Fruit fly (Drosophila melanogaster) whole organism, embryonic: Measurements from ENCODE around the gene CG42449.

Source experiments
- B-H1 ChIP-seq: fragments of 200-800 bp; sonication (Bioruptor generic); IDR thresholded peaks from 3 replicates; pipeline ENCODE4 v1.3.6; 2022; ENCODE audit warnings: missing biosample characterization, missing genetic modification characterization
- BEAF-32 ChIP-seq: fragments of 200-800 bp; sonication (Bioruptor generic); optimal IDR thresholded peaks from 3 replicates; lab custom pipeline; 2017; ENCODE audit warnings: missing biosample characterization, missing genetic modification characterization, mild to moderate bottlenecking, moderate library complexity, missing genetic modification reagents
- CG10565 ChIP-seq: fragments of 200-800 bp; sonication (Bioruptor generic); optimal IDR thresholded peaks from 3 replicates; lab custom pipeline; 2016; ENCODE audit warnings: missing biosample characterization, mild to moderate bottlenecking, missing genetic modification characterization
- CG11093 ChIP-seq: fragments of 200-800 bp; sonication (Bioruptor generic); IDR thresholded peaks from 3 replicates; pipeline ENCODE4 v1.3.6; 2022; ENCODE audit warnings: missing biosample characterization, missing genetic modification characterization
- CG12659 ChIP-seq: fragments of 200-800 bp; sonication (Bioruptor generic); optimal IDR thresholded peaks from 3 replicates; lab custom pipeline; 2017; ENCODE audit warnings: mild to moderate bottlenecking, missing biosample characterization, missing genetic modification reagents, missing genetic modification characterization
- CG12769 ChIP-seq: fragments of 200-800 bp; sonication (Bioruptor generic); optimal IDR thresholded peaks from 2 replicates; lab custom pipeline; 2019; ENCODE audit warnings: missing biosample characterization, mild to moderate bottlenecking, missing genetic modification characterization, moderate library complexity
- CG14965 ChIP-seq: fragments of 200-800 bp; sonication (Bioruptor generic); optimal IDR thresholded peaks from 2 replicates; lab custom pipeline; 2016; ENCODE audit warnings: missing biosample characterization, missing genetic modification characterization, borderline replicate concordance
- CG17912 ChIP-seq: fragments of 200-800 bp; sonication (Bioruptor generic); optimal IDR thresholded peaks from 2 replicates; lab custom pipeline; 2018; ENCODE audit warnings: missing biosample characterization, mild to moderate bottlenecking, missing genetic modification characterization
- CG1792 ChIP-seq: fragments of 200-800 bp; sonication (Bioruptor generic); optimal IDR thresholded peaks from 2 replicates; lab custom pipeline; 2016; ENCODE audit warnings: missing biosample characterization, missing genetic modification characterization
- CG18011 ChIP-seq: fragments of 200-800 bp; sonication (Bioruptor generic); optimal IDR thresholded peaks from 2 replicates; lab custom pipeline; 2017; ENCODE audit warnings: missing biosample characterization, missing genetic modification characterization, mild to moderate bottlenecking, moderate library complexity, missing genotype
- CG2120 ChIP-seq: fragments of 200-800 bp; sonication (Bioruptor generic); optimal IDR thresholded peaks from 3 replicates; lab custom pipeline; 2016; ENCODE audit warnings: missing biosample characterization, missing genetic modification characterization
- CG30431 ChIP-seq: fragments of 200-800 bp; sonication (Bioruptor generic); optimal IDR thresholded peaks from 2 replicates; lab custom pipeline; 2017; ENCODE audit warnings: missing biosample characterization, missing genetic modification characterization
- CG32767 ChIP-seq: fragments of 200-800 bp; sonication (Bioruptor generic); IDR thresholded peaks from 2 replicates; pipeline ENCODE4 v1.3.6; 2022; ENCODE audit warnings: missing biosample characterization, missing genetic modification characterization
- CG3726 ChIP-seq: fragments of 200-800 bp; sonication (Bioruptor generic); IDR thresholded peaks from 3 replicates; pipeline ENCODE4, ENCODE4 v1.3.6; 2022; ENCODE audit warnings: missing biosample characterization, missing genetic modification characterization
- CG42726 ChIP-seq: fragments of 200-800 bp; sonication (Bioruptor generic); IDR thresholded peaks from 2 replicates; pipeline ENCODE4 v1.3.6; 2022; ENCODE audit warnings: missing biosample characterization, missing genetic modification characterization; ENCODE audit not compliant: partially characterized antibody
- CG43689 ChIP-seq: fragments of 200-800 bp; sonication (Bioruptor generic); IDR thresholded peaks from 2 replicates; pipeline ENCODE4 v1.3.6; 2022; ENCODE audit warnings: missing biosample characterization, missing genetic modification characterization
- CG4854 ChIP-seq: fragments of 200-800 bp; sonication (Bioruptor generic); optimal IDR thresholded peaks from 2 replicates; lab custom pipeline; 2016; ENCODE audit warnings: missing biosample characterization, missing genetic modification characterization, inconsistent platforms
- CG7271 ChIP-seq: fragments of 200-800 bp; sonication (Bioruptor generic); optimal IDR thresholded peaks from 2 replicates; lab custom pipeline; 2018; ENCODE audit warnings: missing biosample characterization, mild to moderate bottlenecking, missing genetic modification characterization, moderate library complexity
- CG7372 ChIP-seq: fragments of 200-800 bp; sonication (Bioruptor generic); IDR thresholded peaks from 2 replicates; pipeline ENCODE4 v1.3.6; 2022; ENCODE audit warnings: missing biosample characterization, missing genetic modification characterization
- CG7963 ChIP-seq: fragments of 200-800 bp; sonication (Bioruptor generic); IDR thresholded peaks from 3 replicates; pipeline ENCODE4 v1.3.6; 2022; ENCODE audit warnings: missing biosample characterization, missing genetic modification characterization; ENCODE audit not compliant: partially characterized antibody
- CG9215 ChIP-seq: fragments of 200-800 bp; sonication (Bioruptor generic); IDR thresholded peaks from 2 replicates; pipeline ENCODE4 v1.3.6; 2022; ENCODE audit warnings: missing biosample characterization, missing genetic modification characterization
- Dfd ChIP-seq, 2 experiments: fragments of >200 bp; optimal IDR thresholded peaks; 2 replicates each; lab custom pipeline; 2017; ENCODE audit warnings: missing biosample characterization in 2 of 2, missing genetic modification characterization in 2 of 2
- Fer2 ChIP-seq: fragments of 200-800 bp; sonication (Bioruptor generic); optimal IDR thresholded peaks from 2 replicates; lab custom pipeline; 2018; ENCODE audit warnings: missing biosample characterization, mild to moderate bottlenecking, missing genetic modification characterization, moderate library complexity
- Hmx ChIP-seq: fragments of 200-800 bp; sonication (Bioruptor generic); optimal IDR thresholded peaks from 2 replicates; lab custom pipeline; 2016; ENCODE audit warnings: missing biosample characterization, missing genetic modification characterization
- Myb ChIP-seq: fragments of 200-800 bp; sonication (Bioruptor generic); optimal IDR thresholded peaks from 2 replicates; lab custom pipeline; 2016; ENCODE audit warnings: missing biosample characterization, missing genetic modification characterization
- Optix ChIP-seq: fragments of 200-800 bp; sonication (Bioruptor generic); IDR thresholded peaks from 3 replicates; pipeline ENCODE4 v1.3.6; 2022; ENCODE audit warnings: missing biosample characterization, missing genetic modification characterization
- Ptx1 ChIP-seq: fragments of 200-800 bp; sonication (Bioruptor generic); IDR thresholded peaks from 2 replicates; pipeline ENCODE4 v1.3.6; 2022; ENCODE audit warnings: missing biosample characterization, missing genetic modification characterization
- Vsx1 ChIP-seq: fragments of 200-800 bp; sonication (Bioruptor generic); optimal IDR thresholded peaks from 2 replicates; lab custom pipeline; 2017; ENCODE audit warnings: missing biosample characterization, mild to moderate bottlenecking, missing genetic modification characterization, missing genetic modification reagents
- bowl ChIP-seq: fragments of 200-800 bp; sonication (Bioruptor generic); IDR thresholded peaks from 2 replicates; pipeline ENCODE4 v1.3.6; 2022; ENCODE audit warnings: missing biosample characterization, missing genetic modification characterization
- croc ChIP-seq: fragments of 200-800 bp; sonication (Bioruptor generic); conservative IDR thresholded peaks from 3 replicates; pipeline ENCODE4 v1.3.6; 2022; ENCODE audit warnings: missing biosample characterization, missing genetic modification characterization
- dati ChIP-seq: fragments of 200-800 bp; sonication (Bioruptor generic); IDR thresholded peaks from 2 replicates; pipeline ENCODE4 v1.3.6; 2022; ENCODE audit warnings: missing biosample characterization, missing genetic modification characterization
- dimm ChIP-seq: fragments of 200-800 bp; sonication (Bioruptor generic); IDR thresholded peaks from 2 replicates; pipeline ENCODE4 v1.3.6; 2022; ENCODE audit warnings: missing biosample characterization, missing genetic modification characterization
- dm ChIP-seq: fragments of 200-800 bp; sonication (Bioruptor generic); optimal IDR thresholded peaks from 3 replicates; lab custom pipeline; 2016; ENCODE audit warnings: missing biosample characterization, missing genetic modification characterization
- dmrt11E ChIP-seq: fragments of 200-800 bp; sonication (Bioruptor generic); optimal IDR thresholded peaks from 3 replicates; lab custom pipeline; 2018; ENCODE audit warnings: missing biosample characterization, mild to moderate bottlenecking, missing genetic modification characterization, moderate library complexity
- ewg ChIP-seq: fragments of 200-800 bp; sonication (Bioruptor generic); optimal IDR thresholded peaks from 3 replicates; lab custom pipeline; 2017; ENCODE audit warnings: mild to moderate bottlenecking, missing biosample characterization, missing genetic modification reagents, missing genetic modification characterization
- gem ChIP-seq: fragments of 200-800 bp; sonication (Bioruptor generic); optimal IDR thresholded peaks from 2 replicates; lab custom pipeline; 2019; ENCODE audit warnings: missing biosample characterization, mild to moderate bottlenecking, missing genetic modification characterization, moderate library complexity
- gsb-n ChIP-seq: fragments of 200-800 bp; sonication (Bioruptor generic); optimal IDR thresholded peaks from 3 replicates; lab custom pipeline; 2018; ENCODE audit warnings: missing biosample characterization, mild to moderate bottlenecking, missing genetic modification characterization
- nau ChIP-seq: fragments of 200-800 bp; sonication (Bioruptor generic); optimal IDR thresholded peaks from 3 replicates; lab custom pipeline; 2017; ENCODE audit warnings: missing biosample characterization, mild to moderate bottlenecking, missing genetic modification characterization, missing genetic modification reagents
- nerfin-2 ChIP-seq: fragments of 200-800 bp; sonication (Bioruptor generic); IDR thresholded peaks from 2 replicates; pipeline ENCODE4 v1.3.6; 2022; ENCODE audit warnings: missing biosample characterization, missing genetic modification characterization; ENCODE audit not compliant: partially characterized antibody
- nom ChIP-seq: fragments of 200-800 bp; sonication (Bioruptor generic); optimal IDR thresholded peaks from 2 replicates; lab custom pipeline; 2017; ENCODE audit warnings: missing biosample characterization, missing genetic modification characterization, mild to moderate bottlenecking, moderate library complexity, missing genetic modification reagents
- otp ChIP-seq: fragments of 200-800 bp; sonication (Bioruptor generic); IDR thresholded peaks from 3 replicates; pipeline ENCODE4, ENCODE4 v1.3.6; 2022; ENCODE audit warnings: missing biosample characterization, missing genetic modification characterization
- phol ChIP-seq: fragments of 200-800 bp; sonication (Bioruptor generic); optimal IDR thresholded peaks from 3 replicates; lab custom pipeline; 2018; ENCODE audit warnings: missing biosample characterization, mild to moderate bottlenecking, missing genetic modification characterization, moderate library complexity
- ranshi ChIP-seq: fragments of 200-800 bp; sonication (Bioruptor generic); IDR thresholded peaks from 2 replicates; pipeline ENCODE4 v1.3.6; 2022; ENCODE audit warnings: missing biosample characterization, missing genetic modification characterization
- sens ChIP-seq: fragments of 200-800 bp; sonication (Bioruptor generic); peaks from one replicate; lab custom pipeline; 2016; ENCODE audit warnings: missing biosample characterization, missing genetic modification characterization
- tap ChIP-seq: fragments of 200-800 bp; optimal IDR thresholded peaks from 3 replicates; lab custom pipeline; 2019; ENCODE audit warnings: missing biosample characterization, mild to moderate bottlenecking, missing genetic modification characterization, moderate library complexity
- tin ChIP-seq: fragments of 200-800 bp; sonication (Bioruptor generic); optimal IDR thresholded peaks from 3 replicates; lab custom pipeline; 2016; ENCODE audit warnings: missing biosample characterization, missing genetic modification characterization
- tup ChIP-seq: fragments of 200-800 bp; sonication (Bioruptor generic); optimal IDR thresholded peaks from 2 replicates; lab custom pipeline; 2016; ENCODE audit warnings: missing biosample characterization, mild to moderate bottlenecking, missing genetic modification characterization, moderate library complexity
- vnd ChIP-seq: fragments of 200-800 bp; sonication (Bioruptor generic); IDR thresholded peaks from 3 replicates; pipeline ENCODE4 v1.3.6; 2022; ENCODE audit warnings: missing biosample characterization, missing genetic modification characterization; ENCODE audit not compliant: partially characterized antibody
- wdn ChIP-seq: fragments of 200-800 bp; sonication (Bioruptor generic); IDR thresholded peaks from 2 replicates; pipeline ENCODE4 v1.3.6; 2022; ENCODE audit warnings: missing biosample characterization, missing genetic modification characterization

The CG42449 gene

dm6 chrX:5672243-5673051, 10.6 kb upstream of the CG42449 start, which contains the start of gene RpL35 (continued):
- TF ChIP-seq Hmx (no peak), Ptx1 (GFP tag; lab: Robert Waterston, UW) (peak; percentile 29; the same call in 1 of the 2 replicates), Dfd (GFP tag; optimal IDR thresholded peaks at IDR 0.05; lab: Kevin White, UChicago) (no peak), CG3726 (GFP tag; lab: Robert Waterston, UW) (no peak), CG2120 (GFP tag; lab: Kevin White, UChicago) (peak; percentile 23), nerfin-2 (GFP tag; lab: Robert Waterston, UW) (no peak), nau (GFP tag; lab: Kevin White, UChicago) (peak; percentile 52), CG12659 (peak; percentile 72), ewg (GFP tag; lab: Kevin White, UChicago) (no peak), Fer2 (tag; lab: Kevin White, UChicago) (peak; percentile 9), Myb (GFP tag; lab: Kevin White, UChicago) (peak; percentile 35), CG7372 (no peak), dmrt11E (tag; lab: Kevin White, UChicago) (no peak), CG7963 (GFP tag; lab: Robert Waterston, UW) (no peak), CG4854 (peak; percentile 29), CG17912 (GFP tag; lab: Kevin White, UChicago) (peak; percentile 19), CG9215 (GFP tag; lab: Robert Waterston, UW) (no peak), CG32767 (GFP tag; lab: Robert Waterston, UW) (no peak), dimm (GFP tag; lab: Robert Waterston, UW) (no peak), tup (GFP tag; lab: Kevin White, UChicago) (no peak), CG18011 (GFP tag; lab: Kevin White, UChicago) (peak; percentile 21), Vsx1 (no peak), vnd (GFP tag; lab: Robert Waterston, UW) (peak; percentile 38; the same call in 1 of the 3 replicates), CG7271 (tag; lab: Kevin White, UChicago) (peak; percentile 16), croc (GFP tag; lab: Robert Waterston, UW) (no peak), nom (peak; percentile 77), sens (peak; percentile 81), B-H1 (GFP tag; lab: Robert Waterston, UW) (no peak), gem (tag; lab: Kevin White, UChicago) (peak; percentile 18), CG43689 (GFP tag; lab: Robert Waterston, UW) (no peak), CG30431 (GFP tag; lab: Kevin White, UChicago) (no peak), ranshi (GFP tag; lab: Robert Waterston, UW) (0 out of 2 replicates have a peak, but pooled peaks have one; percentile 8), Optix (GFP tag; lab: Robert Waterston, UW) (no peak), wdn (GFP tag; lab: Robert Waterston, UW) (0 out of 2 replicates have a peak, but pooled peaks have one; percentile 19), dm (GFP tag; lab: Kevin White, UChicago) (peak; percentile 96), CG1792 (no peak), tin (GFP tag; lab: Kevin White, UChicago) (no peak), otp (GFP tag; lab: Robert Waterston, UW) (0 out of 3 replicates have a peak, but pooled peaks have one; percentile 7), CG10565 (GFP tag; lab: Kevin White, UChicago) (no peak), tap (no peak), CG11093 (GFP tag; lab: Robert Waterston, UW) (no peak), CG14965 (no peak), bowl (GFP tag; lab: Robert Waterston, UW) (no peak), dati (GFP tag; lab: Robert Waterston, UW) (no peak), gsb-n (tag; lab: Kevin White, UChicago) (peak; percentile 25), CG42726 (no peak), CG12769 (tag; lab: Kevin White, UChicago) (peak; percentile 61), phol (tag; lab: Kevin White, UChicago) (peak; percentile 57), BEAF-32 (GFP tag; lab: Kevin White, UChicago) (peak; percentile 67)
